Worm (Caenorhabditis elegans) whole organism, late embryonic: Measurements from ENCODE around the gene smut-1.

Experiments
- T23F11.4 ChIP-seq: fragments of 200-800 bp; sonication (Bioruptor generic); optimal IDR thresholded peaks from 2 replicates; lab custom pipeline; 2018; ENCODE audit warnings: mild to moderate bottlenecking, missing genetic modification characterization, missing compliant biosample characterization
- ama-1 ChIP-seq: fragments of 150-350 bp; optimal IDR thresholded peaks from 2 replicates; lab custom pipeline; 2014
- ceh-6 ChIP-seq: fragments of 200-800 bp; sonication (Bioruptor generic); optimal IDR thresholded peaks from 2 replicates; lab custom pipeline; 2018; ENCODE audit warnings: mild to moderate bottlenecking, missing genetic modification characterization, missing compliant biosample characterization
- nhr-232 ChIP-seq: sonication (generic microtip); optimal IDR thresholded peaks from 2 replicates; lab custom pipeline; 2016; ENCODE audit warnings: missing genetic modification characterization, missing compliant biosample characterization
- odd-2 ChIP-seq: sonication (generic microtip); optimal IDR thresholded peaks from 2 replicates; lab custom pipeline; 2017; ENCODE audit warnings: antibody characterized with exemption, mild to moderate bottlenecking, missing genetic modification characterization, missing compliant biosample characterization
- pag-3 ChIP-seq: sonication (generic microtip); optimal IDR thresholded peaks from 2 replicates; lab custom pipeline; 2016; ENCODE audit warnings: missing compliant biosample characterization, missing genetic modification characterization, borderline replicate concordance
- pha-4 ChIP-seq: fragments of 150-350 bp; optimal IDR thresholded peaks from 2 replicates; lab custom pipeline; 2018; ENCODE audit warnings: missing biosample characterization, missing genetic modification reagents, missing genetic modification characterization
- pqm-1 ChIP-seq: sonication (generic microtip); optimal IDR thresholded peaks from 2 replicates; lab custom pipeline; 2016; ENCODE audit warnings: missing genetic modification characterization, missing compliant biosample characterization
- pros-1 ChIP-seq: fragments of 150-350 bp; optimal IDR thresholded peaks from 2 replicates; lab custom pipeline; 2014; ENCODE audit warnings: missing biosample characterization, missing genetic modification reagents, missing genetic modification characterization
- sdc-2 ChIP-seq: sonication (generic microtip); optimal IDR thresholded peaks from 2 replicates; lab custom pipeline; 2016; ENCODE audit warnings: missing genotype, missing genetic modification characterization, missing compliant biosample characterization
- sox-4 ChIP-seq: sonication (generic microtip); optimal IDR thresholded peaks from 2 replicates; lab custom pipeline; 2017; ENCODE audit warnings: mild to moderate bottlenecking, missing genetic modification characterization, inconsistent platforms, missing compliant biosample characterization
- tbx-2 ChIP-seq: sonication (generic microtip); optimal IDR thresholded peaks from 2 replicates; lab custom pipeline; 2016; ENCODE audit warnings: missing genetic modification characterization, missing compliant biosample characterization
- unc-55 ChIP-seq: sonication (generic microtip); optimal IDR thresholded peaks from 2 replicates; lab custom pipeline; 2017; ENCODE audit warnings: missing biosample characterization, missing genetic modification reagents, missing genetic modification characterization
- unc-86 ChIP-seq: sonication (generic microtip); optimal IDR thresholded peaks from 2 replicates; lab custom pipeline; 2016; ENCODE audit warnings: missing genetic modification characterization, missing compliant biosample characterization

- TF ChIP-seq unc-86 (no peak), sdc-2 (no peak), nhr-232 (tag; lab: Kevin White, UChicago) (no peak), ama-1 (lab: Kevin White, UChicago) (no peak), pha-4 (tag; lab: Kevin White, UChicago) (no peak), sox-4 (tag; lab: Kevin White, UChicago) (no peak), pros-1 (tag; lab: Kevin White, UChicago) (no peak), unc-55 (no peak), odd-2 (tag; lab: Kevin White, UChicago) (no peak), pqm-1 (tag; lab: Kevin White, UChicago) (no peak), T23F11.4 (GFP tag; lab: Kevin White, UChicago) (no peak), tbx-2 (tag; lab: Kevin White, UChicago) (no peak), ceh-6 (no peak), pag-3 (tag; lab: Kevin White, UChicago) (no peak)
Observed at ce11 chrV:6138167-6138566, 41.3 kb downstream of the smut-1 start.
